Worm (Caenorhabditis elegans) whole organism, L4 larva: ENCODE measurements around the gene cutl-19.

Experiments used
- F10B5.3 ChIP-seq: sonication (generic microtip); optimal IDR thresholded peaks from 2 replicates; lab custom pipeline; 2016; ENCODE audit warnings: mild to moderate bottlenecking, missing genetic modification characterization, missing compliant biosample characterization
- aha-1 ChIP-seq: fragments of 150-350 bp; peaks from one replicate; lab custom pipeline; 2014; ENCODE audit warnings: missing biosample characterization, missing genetic modification characterization
- aly-2 ChIP-seq: sonication (generic microtip); optimal IDR thresholded peaks from 2 replicates; lab custom pipeline; 2018; ENCODE audit warnings: missing biosample characterization, missing genetic modification characterization
- dmd-9 ChIP-seq: fragments of 200-800 bp; sonication (Bioruptor generic); IDR thresholded peaks from 2 replicates; pipeline ENCODE4 v1.3.6; 2022; ENCODE audit warnings: missing genetic modification reagents, missing genetic modification characterization, missing compliant biosample characterization
- fos-1 ChIP-seq: fragments of 150-350 bp; optimal IDR thresholded peaks from 2 replicates; lab custom pipeline; 2014; ENCODE audit warnings: missing biosample characterization, missing genetic modification characterization
- lin-38 ChIP-seq: fragments of 200-800 bp; sonication (Bioruptor generic); IDR thresholded peaks from 2 replicates; pipeline ENCODE4 v1.3.6; 2022; ENCODE audit warnings: missing genetic modification reagents, missing genetic modification characterization, missing compliant biosample characterization
- snpc-1.2 ChIP-seq: fragments of 200-800 bp; sonication (Bioruptor generic); IDR thresholded peaks from 2 replicates; pipeline ENCODE4 v1.3.6; 2022; ENCODE audit warnings: missing genetic modification reagents, missing genetic modification characterization, missing compliant biosample characterization

Gene cutl-19

ce11 chrIII:5171945-5172344 lies 45.5 kb downstream of the cutl-19 start, which contains the start of gene prp-19:
TSS of gene prp-19 (minus strand) at chrIII:5172045.
- TF ChIP-seq snpc-1.2 (GFP tag; lab: Robert Waterston, UW) (no peak), aha-1 (tag; lab: Kevin White, UChicago) (peak; percentile 74), dmd-9 (GFP tag; lab: Robert Waterston, UW) (no peak)

- TF ChIP-seq F10B5.3 (tag; lab: Kevin White, UChicago): peak; percentile 14
- TF ChIP-seq aly-2 (tag; lab: Kevin White, UChicago): no peak
- TF ChIP-seq fos-1: no peak
- peak; percentile 24; the same call in 1 of the 2 replicates for TF ChIP-seq lin-38
Measured at ce11 chrIII:5169699-5170098, 47.7 kb downstream of the cutl-19 start, which contains the start of gene ulp-1. TSS of gene ulp-1 (minus strand) at chrIII:5169799.
